Fruit fly (Drosophila melanogaster) whole organism, prepupa: ENCODE results near the gene Vm26Ab.

ENCODE experiments used
- Blimp-1 ChIP-seq: fragments of 200-800 bp; sonication (Bioruptor generic); optimal IDR thresholded peaks from 3 replicates; lab custom pipeline; 2017; ENCODE audit warnings: missing biosample characterization, missing genetic modification characterization, mild to moderate bottlenecking, moderate library complexity, missing genetic modification reagents
- CG10631 ChIP-seq: fragments of 200-800 bp; sonication (Bioruptor generic); optimal IDR thresholded peaks from 2 replicates; lab custom pipeline; 2016; ENCODE audit warnings: missing biosample characterization, missing genetic modification characterization
- CG10669 ChIP-seq: fragments of 200-800 bp; sonication (Bioruptor generic); optimal IDR thresholded peaks from 3 replicates; lab custom pipeline; 2018; ENCODE audit warnings: missing biosample characterization, mild to moderate bottlenecking, missing genetic modification characterization, moderate library complexity
- CG11902 ChIP-seq: fragments of 200-800 bp; sonication (Bioruptor generic); optimal IDR thresholded peaks from 3 replicates; lab custom pipeline; 2016; ENCODE audit warnings: missing biosample characterization, missing genetic modification characterization
- CG15336 ChIP-seq: fragments of 200-800 bp; sonication (Bioruptor generic); IDR thresholded peaks from 2 replicates; pipeline ENCODE4 v1.3.6; 2022; ENCODE audit warnings: missing biosample characterization, missing genetic modification characterization
- CG16779 ChIP-seq: fragments of 200-800 bp; sonication (Bioruptor generic); optimal IDR thresholded peaks from 3 replicates; lab custom pipeline; 2017; ENCODE audit warnings: missing biosample characterization, mild to moderate bottlenecking, missing genetic modification characterization
- CG31627 ChIP-seq: fragments of 200-800 bp; sonication (Bioruptor generic); optimal IDR thresholded peaks from 3 replicates; lab custom pipeline; 2016; ENCODE audit warnings: missing biosample characterization, missing genetic modification characterization
- CG32006 ChIP-seq: fragments of 200-800 bp; sonication (Bioruptor generic); optimal IDR thresholded peaks from 3 replicates; lab custom pipeline; 2017; ENCODE audit warnings: missing biosample characterization, mild to moderate bottlenecking, missing genetic modification characterization
- CG34406 ChIP-seq: fragments of 200-800 bp; sonication (Bioruptor generic); optimal IDR thresholded peaks from 3 replicates; lab custom pipeline; 2016; ENCODE audit warnings: missing biosample characterization, missing genetic modification characterization
- CG3919 ChIP-seq: fragments of 200-800 bp; sonication (Bioruptor generic); optimal IDR thresholded peaks from 3 replicates; lab custom pipeline; 2016; ENCODE audit warnings: missing biosample characterization, missing genetic modification characterization
- CG4318 ChIP-seq: fragments of 200-800 bp; sonication (Bioruptor generic); optimal IDR thresholded peaks from 3 replicates; lab custom pipeline; 2017; ENCODE audit warnings: missing biosample characterization, mild to moderate bottlenecking, missing genetic modification characterization
- CG6163 ChIP-seq: fragments of 200-800 bp; sonication (Bioruptor generic); IDR thresholded peaks from 3 replicates; pipeline ENCODE4 v1.3.6; 2022; ENCODE audit warnings: missing biosample characterization, missing genetic modification characterization
- CG6792 ChIP-seq: fragments of 200-800 bp; sonication (Bioruptor generic); optimal IDR thresholded peaks from 3 replicates; lab custom pipeline; 2016; ENCODE audit warnings: missing biosample characterization, missing genetic modification characterization
- CG6808 ChIP-seq: fragments of 200-800 bp; sonication (Bioruptor generic); optimal IDR thresholded peaks from 3 replicates; lab custom pipeline; 2017; ENCODE audit warnings: missing biosample characterization, missing genetic modification characterization, mild to moderate bottlenecking, moderate library complexity, missing genetic modification reagents
- CG6854 ChIP-seq: fragments of 200-800 bp; sonication (Bioruptor generic); optimal IDR thresholded peaks from 2 replicates; lab custom pipeline; 2017; ENCODE audit warnings: missing biosample characterization, mild to moderate bottlenecking, missing genetic modification characterization
- CG7368 ChIP-seq: fragments of 200-800 bp; sonication (Bioruptor generic); optimal IDR thresholded peaks from 3 replicates; lab custom pipeline; 2016; ENCODE audit warnings: missing biosample characterization, missing genetic modification characterization
- CG8119 ChIP-seq: fragments of 200-800 bp; sonication (Bioruptor generic); IDR thresholded peaks from 3 replicates; pipeline ENCODE4 v1.3.6; 2022; ENCODE audit warnings: missing biosample characterization, missing genetic modification characterization
- CG8319 ChIP-seq: fragments of 200-800 bp; sonication (Bioruptor generic); optimal IDR thresholded peaks from 3 replicates; lab custom pipeline; 2016; ENCODE audit warnings: missing biosample characterization, missing genetic modification characterization
- CG8632 ChIP-seq: fragments of 200-800 bp; sonication (Bioruptor generic); optimal IDR thresholded peaks from 3 replicates; lab custom pipeline; 2016; ENCODE audit warnings: missing biosample characterization, missing genetic modification characterization
- Eip75B ChIP-seq: fragments of 200-800 bp; sonication (Bioruptor generic); optimal IDR thresholded peaks from 3 replicates; lab custom pipeline; 2016; ENCODE audit warnings: missing biosample characterization, missing genetic modification characterization
- Eip78C ChIP-seq: fragments of 200-800 bp; sonication (Bioruptor generic); peaks from one replicate; lab custom pipeline; 2016; ENCODE audit warnings: missing biosample characterization, missing genetic modification characterization
- Eip93F ChIP-seq: fragments of 200-800 bp; sonication (Bioruptor generic); optimal IDR thresholded peaks from 2 replicates; lab custom pipeline; 2016; ENCODE audit warnings: missing biosample characterization, mild to moderate bottlenecking, missing genetic modification characterization
- Gug ChIP-seq: fragments of 200-800 bp; sonication (Bioruptor generic); IDR thresholded peaks from 2 replicates; pipeline ENCODE4 v1.3.6; 2022; ENCODE audit warnings: missing biosample characterization, missing genetic modification characterization
- Hr39 ChIP-seq: fragments of 200-800 bp; sonication (Bioruptor generic); optimal IDR thresholded peaks from 2 replicates; lab custom pipeline; 2016; ENCODE audit warnings: missing biosample characterization, missing genetic modification characterization
- Lpt ChIP-seq: fragments of 200-800 bp; sonication (Bioruptor generic); optimal IDR thresholded peaks from 3 replicates; lab custom pipeline; 2016; ENCODE audit warnings: missing biosample characterization, missing genetic modification characterization
- Met ChIP-seq: fragments of 200-800 bp; sonication (Bioruptor generic); optimal IDR thresholded peaks from 3 replicates; lab custom pipeline; 2016; ENCODE audit warnings: missing biosample characterization, missing genetic modification characterization
- OdsH ChIP-seq: fragments of 200-800 bp; sonication (Bioruptor generic); optimal IDR thresholded peaks from 3 replicates; lab custom pipeline; 2016; ENCODE audit warnings: missing biosample characterization, missing genetic modification characterization
- Smox ChIP-seq: fragments of 200-800 bp; sonication (Bioruptor generic); optimal IDR thresholded peaks from 3 replicates; lab custom pipeline; 2016; ENCODE audit warnings: missing biosample characterization, missing genetic modification characterization
- Sox102F ChIP-seq: fragments of 200-800 bp; sonication (Bioruptor generic); optimal IDR thresholded peaks from 2 replicates; lab custom pipeline; 2016; ENCODE audit warnings: missing biosample characterization, mild to moderate bottlenecking, missing genetic modification characterization
- Sox14 ChIP-seq: fragments of 200-800 bp; sonication (Bioruptor generic); optimal IDR thresholded peaks from 3 replicates; lab custom pipeline; 2016; ENCODE audit warnings: missing biosample characterization, missing genetic modification characterization
- Sox15 ChIP-seq: fragments of 200-800 bp; sonication (Bioruptor generic); optimal IDR thresholded peaks from 3 replicates; lab custom pipeline; 2016; ENCODE audit warnings: missing biosample characterization, missing genetic modification characterization
- achi ChIP-seq: fragments of 200-800 bp; sonication (Bioruptor generic); optimal IDR thresholded peaks from 3 replicates; lab custom pipeline; 2016; ENCODE audit warnings: missing biosample characterization, missing genetic modification characterization
- cyc ChIP-seq: fragments of 200-800 bp; sonication (Bioruptor generic); optimal IDR thresholded peaks from 3 replicates; lab custom pipeline; 2016; ENCODE audit warnings: missing biosample characterization, missing genetic modification characterization
- dac ChIP-seq: fragments of 200-800 bp; sonication (Bioruptor generic); optimal IDR thresholded peaks from 2 replicates; lab custom pipeline; 2017; ENCODE audit warnings: missing biosample characterization, mild to moderate bottlenecking, missing genetic modification characterization
- dsx ChIP-seq: fragments of 200-800 bp; optimal IDR thresholded peaks from 3 replicates; lab custom pipeline; 2019; ENCODE audit warnings: missing biosample characterization, mild to moderate bottlenecking, missing genetic modification characterization, moderate library complexity; ENCODE audit not compliant: poor library complexity, severe bottlenecking
- esn ChIP-seq: fragments of 200-800 bp; sonication (Bioruptor generic); optimal IDR thresholded peaks from 2 replicates; lab custom pipeline; 2016; ENCODE audit warnings: missing biosample characterization, mild to moderate bottlenecking, missing genetic modification characterization, moderate library complexity
- fd59A ChIP-seq: fragments of 200-800 bp; sonication (Bioruptor generic); optimal IDR thresholded peaks from 2 replicates; lab custom pipeline; 2017; ENCODE audit warnings: missing biosample characterization, mild to moderate bottlenecking, missing genetic modification characterization, missing genetic modification reagents
- fd85E ChIP-seq: fragments of 200-800 bp; sonication (Bioruptor generic); optimal IDR thresholded peaks from 3 replicates; lab custom pipeline; 2016; ENCODE audit warnings: missing biosample characterization, missing genetic modification characterization
- fkh ChIP-seq: fragments of 200-800 bp; sonication (Bioruptor generic); optimal IDR thresholded peaks from 3 replicates; lab custom pipeline; 2017; ENCODE audit warnings: missing biosample characterization, mild to moderate bottlenecking, missing genetic modification characterization, moderate library complexity
- lz ChIP-seq: fragments of 200-800 bp; sonication (Bioruptor generic); optimal IDR thresholded peaks from 3 replicates; lab custom pipeline; 2016; ENCODE audit warnings: missing biosample characterization, missing genetic modification characterization
- net ChIP-seq: fragments of 200-800 bp; sonication (Bioruptor generic); optimal IDR thresholded peaks from 3 replicates; lab custom pipeline; 2016; ENCODE audit warnings: missing biosample characterization, missing genetic modification characterization
- pdm3 ChIP-seq: fragments of 200-800 bp; sonication (Bioruptor generic); optimal IDR thresholded peaks from 3 replicates; lab custom pipeline; 2016; ENCODE audit warnings: missing biosample characterization, missing genetic modification characterization
- salr ChIP-seq, 2 experiments: fragments of 200-800 bp; sonication (Bioruptor generic); optimal IDR thresholded peaks; 3 replicates each; lab custom pipeline; 2016 to 2018; ENCODE audit warnings: missing biosample characterization in 2 of 2, missing genetic modification characterization in 2 of 2, mild to moderate bottlenecking in 1 of 2
- ss ChIP-seq, 2 experiments: fragments of 200-800 bp; sonication (Bioruptor generic); optimal IDR thresholded peaks; 2 replicates in 1 of 2; 3 replicates in 1 of 2; lab custom pipeline; 2017 to 2018; ENCODE audit warnings: mild to moderate bottlenecking in 2 of 2, missing biosample characterization in 2 of 2, missing genetic modification characterization in 2 of 2, moderate library complexity in 1 of 2
- svp ChIP-seq: fragments of 200-800 bp; sonication (Bioruptor generic); peaks from one replicate; lab custom pipeline; 2016; ENCODE audit warnings: missing biosample characterization, missing genetic modification characterization
- topi ChIP-seq: fragments of 200-800 bp; sonication (Bioruptor generic); optimal IDR thresholded peaks from 3 replicates; lab custom pipeline; 2016; ENCODE audit warnings: missing biosample characterization, missing genetic modification characterization
- vri ChIP-seq: fragments of 200-800 bp; sonication (Bioruptor generic); optimal IDR thresholded peaks from 3 replicates; lab custom pipeline; 2016; ENCODE audit warnings: missing biosample characterization, mild to moderate bottlenecking, missing genetic modification characterization

The Vm26Ab gene

dm6 chr2L:5927363-5927762 lies 29.4 kb upstream of the Vm26Ab start:
- TF ChIP-seq svp (no peak), vri (GFP tag; lab: Kevin White, UChicago) (no peak), fkh (no peak), CG10631 (GFP tag; lab: Kevin White, UChicago) (no peak)

dm6 chr2L:5943229-5944078 lies 13.3 kb upstream of the Vm26Ab start, which contains the start of the genes Sfp26Ad and Gpdh1:
Sfp26Ad (minus strand) TSS chr2L:5943304.
Gpdh1 (plus strand) TSS chr2L:5943643.
- peak; percentile 74 for TF ChIP-seq topi
- peak; percentile 59 for TF ChIP-seq CG7368 (GFP tag; lab: Kevin White, UChicago)
- peak; percentile 72 for TF ChIP-seq Sox14
- TF ChIP-seq Sox15 = peak; percentile 19
- TF ChIP-seq Sox102F (GFP tag; lab: Kevin White, UChicago) = peak; percentile 79
- peak; percentile 56 for TF ChIP-seq Lpt (GFP tag; lab: Kevin White, UChicago)
- TF ChIP-seq CG34406 = peak; percentile 37
- peak; percentile 75 for TF ChIP-seq CG31627 (GFP tag; lab: Kevin White, UChicago)
- TF ChIP-seq Gug = no peak
- TF ChIP-seq OdsH (GFP tag; lab: Kevin White, UChicago) = peak; percentile 69
- no peak for TF ChIP-seq fd85E (GFP tag; lab: Kevin White, UChicago)
- no peak for TF ChIP-seq Eip93F (GFP tag; lab: Kevin White, UChicago)
- TF ChIP-seq CG6792 (GFP tag; lab: Kevin White, UChicago) = peak; percentile 71
- peak; percentile 64 for TF ChIP-seq CG8632 (GFP tag; lab: Kevin White, UChicago)
- peak; percentile 82 for TF ChIP-seq svp
- peak; percentile 52 for TF ChIP-seq CG10669 (GFP tag; lab: Kevin White, UChicago)
- TF ChIP-seq achi (GFP tag; lab: Kevin White, UChicago) = peak; percentile 66
- TF ChIP-seq CG8119 = peak; percentile 71
- no peak for TF ChIP-seq dac (GFP tag; lab: Kevin White, UChicago)
- peak; percentile 62 for TF ChIP-seq CG15336
- peak; percentile 81 for TF ChIP-seq lz
- peak; percentile 90 for TF ChIP-seq vri (GFP tag; lab: Kevin White, UChicago)
- peak; percentile 34 for TF ChIP-seq CG6808
- TF ChIP-seq CG6854 (GFP tag; lab: Kevin White, UChicago) = peak; percentile 50
- TF ChIP-seq ss (GFP tag; optimal IDR thresholded peaks at IDR 0.05; lab: Kevin White, UChicago) = peak; percentile 77 to 79
- TF ChIP-seq esn (GFP tag; lab: Kevin White, UChicago) = peak; percentile 82
- peak; percentile 83 for TF ChIP-seq CG3919
- peak; percentile 62 for TF ChIP-seq net
- peak; percentile 67 for TF ChIP-seq CG6163
- TF ChIP-seq CG16779 (tag; lab: Kevin White, UChicago) = peak; percentile 71
- peak; percentile 20 for TF ChIP-seq Blimp-1
- peak; percentile 81 for TF ChIP-seq Met (GFP tag; lab: Kevin White, UChicago)
- TF ChIP-seq fkh = peak; percentile 61
- TF ChIP-seq CG8319 (GFP tag; lab: Kevin White, UChicago) = peak; percentile 38
- TF ChIP-seq Hr39 (GFP tag; lab: Kevin White, UChicago) = peak; percentile 75
- TF ChIP-seq Eip75B (GFP tag; lab: Kevin White, UChicago) = peak; percentile 58
- no peak for TF ChIP-seq CG4318 (GFP tag; lab: Kevin White, UChicago)
- TF ChIP-seq pdm3 (GFP tag; lab: Kevin White, UChicago) = peak; percentile 81
- peak; percentile 25 for TF ChIP-seq dsx (GFP tag; lab: Kevin White, UChicago)
- peak; percentile 71 for TF ChIP-seq CG10631 (GFP tag; lab: Kevin White, UChicago)
- peak; percentile 86 for TF ChIP-seq Eip78C (GFP tag; lab: Kevin White, UChicago)
- peak; percentile 28 for TF ChIP-seq fd59A
- TF ChIP-seq salr (GFP tag; optimal IDR thresholded peaks at IDR 0.05; lab: Kevin White, UChicago) = peak in 1 of 2 experiments; percentile 49
- TF ChIP-seq cyc = peak; percentile 81
- peak; percentile 58 for TF ChIP-seq CG32006 (GFP tag; lab: Kevin White, UChicago)
- TF ChIP-seq CG11902 = peak; percentile 62
- peak; percentile 77 for TF ChIP-seq Smox
